Worm (Caenorhabditis elegans): ENCODE results near the gene K09C4.5.

DNA sequence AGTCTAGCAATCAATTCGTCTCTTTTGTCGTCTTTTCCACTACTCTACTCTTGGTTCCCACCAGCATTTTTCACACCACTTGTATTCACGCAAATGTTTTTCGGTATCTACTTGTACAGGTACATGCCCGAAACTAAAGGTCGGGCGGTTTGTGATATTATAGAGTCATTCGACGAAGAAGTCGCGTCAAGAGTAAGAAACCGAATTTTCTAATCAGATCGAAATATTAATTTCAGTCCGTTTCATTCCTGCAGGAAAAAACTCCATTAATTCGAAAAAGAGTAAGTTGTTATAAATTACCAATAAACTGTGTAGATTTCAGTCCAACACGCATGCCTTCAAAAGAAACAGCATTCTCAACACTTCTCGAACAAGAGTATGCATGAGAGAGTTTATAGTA, 9.5 kb downstream of the K09C4.5 start:
- TF ChIP-seq nhr-19 (GFP tag; conservative IDR thresholded peaks at IDR 0.05), result no peak
- no peak for TF ChIP-seq nhr-76 (tag; optimal IDR thresholded peaks at IDR 0.05)
- TF ChIP-seq nhr-20 (tag; optimal IDR thresholded peaks at IDR 0.05), result no peak
- TF ChIP-seq mdl-1 (tag; optimal IDR thresholded peaks at IDR 0.05), result no peak
- no peak for TF ChIP-seq nhr-77 (tag; optimal IDR thresholded peaks at IDR 0.05)
- TF ChIP-seq F16B12.6 (tag; optimal IDR thresholded peaks at IDR 0.05), result no peak
- no peak for TF ChIP-seq elt-3 (tag; optimal IDR thresholded peaks at IDR 0.05)
- no peak for TF ChIP-seq nhr-71 (tag; optimal IDR thresholded peaks at IDR 0.05)
- no peak for TF ChIP-seq fkh-10 (GFP tag; optimal IDR thresholded peaks at IDR 0.05)
- no peak for TF ChIP-seq snpc-4 (tag; optimal IDR thresholded peaks at IDR 0.05)
- no peak for TF ChIP-seq lin-13 (GFP tag; optimal IDR thresholded peaks at IDR 0.05)
- TF ChIP-seq Y116A8C.19 (tag; optimal IDR thresholded peaks at IDR 0.05; ENCODE audit: borderline replicate concordance), result no peak
- no peak for TF ChIP-seq isw-1 (GFP tag; IDR thresholded peaks at IDR 0.05)
- no peak for TF ChIP-seq elt-2 (tag; optimal IDR thresholded peaks at IDR 0.05)

Measured in whole organism, L1 larva.